Fruit fly (Drosophila melanogaster) whole organism, embryonic: ENCODE measurements around the gene Bili.
"Not testable (repeated sequence)": the region's sequence is repeated elsewhere in the genome, so short reads cannot be mapped to it uniquely, and the experiment has no call there.

Experiments used
- Ada2b ChIP-seq: fragments of 200-800 bp; sonication (Bioruptor generic); IDR thresholded peaks from 2 replicates; pipeline ENCODE4 v1.3.6; 2022; ENCODE audit warnings: missing biosample characterization, missing genetic modification characterization
- B-H2 ChIP-seq: fragments of 200-800 bp; sonication (Bioruptor generic); optimal IDR thresholded peaks from 2 replicates; lab custom pipeline; 2018; ENCODE audit warnings: missing biosample characterization, mild to moderate bottlenecking, missing genetic modification characterization
- BtbVII ChIP-seq: fragments of 200-800 bp; sonication (Bioruptor generic); optimal IDR thresholded peaks from 3 replicates; lab custom pipeline; 2017; ENCODE audit warnings: missing biosample characterization, mild to moderate bottlenecking, missing genetic modification characterization
- C15 ChIP-seq: fragments of 200-800 bp; sonication (Bioruptor generic); IDR thresholded peaks from 3 replicates; pipeline ENCODE4 v1.3.6; 2022; ENCODE audit warnings: missing biosample characterization, missing genetic modification characterization
- CG10959 ChIP-seq: fragments of 200-800 bp; sonication (Bioruptor generic); IDR thresholded peaks from 2 replicates; pipeline ENCODE4 v1.3.6; 2022; ENCODE audit warnings: missing biosample characterization, missing genetic modification characterization
- CG11247 ChIP-seq: fragments of 200-800 bp; sonication (Bioruptor generic); IDR thresholded peaks from 2 replicates; pipeline ENCODE4 v1.3.6; 2022; ENCODE audit warnings: missing biosample characterization, missing genetic modification characterization
- CG12659 ChIP-seq: fragments of 200-800 bp; sonication (Bioruptor generic); optimal IDR thresholded peaks from 3 replicates; lab custom pipeline; 2017; ENCODE audit warnings: mild to moderate bottlenecking, missing biosample characterization, missing genetic modification reagents, missing genetic modification characterization
- CG13287 ChIP-seq: fragments of 200-800 bp; sonication (Bioruptor generic); IDR thresholded peaks from 2 replicates; pipeline ENCODE4 v1.3.6; 2022; ENCODE audit warnings: missing biosample characterization, missing genetic modification characterization; ENCODE audit not compliant: partially characterized antibody
- CG13775 ChIP-seq: fragments of 200-800 bp; sonication (Bioruptor generic); optimal IDR thresholded peaks from 3 replicates; lab custom pipeline; 2017; ENCODE audit warnings: missing biosample characterization, mild to moderate bottlenecking, missing genetic modification characterization
- CG15479 ChIP-seq: fragments of 200-800 bp; sonication (Bioruptor generic); optimal IDR thresholded peaks from 3 replicates; lab custom pipeline; 2019; ENCODE audit warnings: missing biosample characterization, mild to moderate bottlenecking, missing genetic modification characterization, moderate library complexity
- CG17328 ChIP-seq: fragments of 200-800 bp; sonication (Bioruptor generic); IDR thresholded peaks from 2 replicates; pipeline ENCODE4 v1.3.6; 2022; ENCODE audit warnings: missing biosample characterization, missing genetic modification characterization
- CG17361 ChIP-seq: fragments of 200-800 bp; sonication (Bioruptor generic); IDR thresholded peaks from 3 replicates; pipeline ENCODE4 v1.3.6; 2022; ENCODE audit warnings: missing biosample characterization, missing genetic modification characterization
- CG17912 ChIP-seq: fragments of 200-800 bp; sonication (Bioruptor generic); optimal IDR thresholded peaks from 2 replicates; lab custom pipeline; 2018; ENCODE audit warnings: missing biosample characterization, mild to moderate bottlenecking, missing genetic modification characterization
- CG18599 ChIP-seq: fragments of 200-800 bp; sonication (Bioruptor generic); optimal IDR thresholded peaks from 3 replicates; lab custom pipeline; 2017; ENCODE audit warnings: missing biosample characterization, missing genetic modification characterization, mild to moderate bottlenecking, moderate library complexity, missing genetic modification reagents
- CG2875 ChIP-seq: fragments of 200-800 bp; sonication (Bioruptor generic); optimal IDR thresholded peaks from 2 replicates; lab custom pipeline; 2017; ENCODE audit warnings: missing biosample characterization, mild to moderate bottlenecking, missing genetic modification characterization, missing genetic modification reagents
- CG30431 ChIP-seq: fragments of 200-800 bp; sonication (Bioruptor generic); optimal IDR thresholded peaks from 2 replicates; lab custom pipeline; 2017; ENCODE audit warnings: missing biosample characterization, missing genetic modification characterization
- CG33213 ChIP-seq: fragments of 200-800 bp; sonication (Bioruptor generic); optimal IDR thresholded peaks from 3 replicates; lab custom pipeline; 2016; ENCODE audit warnings: missing biosample characterization, missing genetic modification characterization
- CG3407 ChIP-seq: fragments of 200-800 bp; sonication (Bioruptor generic); optimal IDR thresholded peaks from 2 replicates; lab custom pipeline; 2018; ENCODE audit warnings: missing biosample characterization, mild to moderate bottlenecking, missing genetic modification characterization
- CG34224 ChIP-seq: fragments of 200-800 bp; sonication (Bioruptor generic); IDR thresholded peaks from 3 replicates; pipeline ENCODE4 v1.3.6; 2022; ENCODE audit warnings: missing biosample characterization, missing genetic modification characterization; ENCODE audit not compliant: partially characterized antibody
- CG34376 ChIP-seq: fragments of 200-800 bp; sonication (Bioruptor generic); optimal IDR thresholded peaks from 2 replicates; lab custom pipeline; 2018; ENCODE audit warnings: missing biosample characterization, mild to moderate bottlenecking, missing genetic modification characterization
- CG34422 ChIP-seq: fragments of 200-800 bp; sonication (Bioruptor generic); IDR thresholded peaks from 3 replicates; pipeline ENCODE4 v1.3.6; 2022; ENCODE audit warnings: missing biosample characterization, missing genetic modification characterization
- CG5245 ChIP-seq: fragments of 200-800 bp; sonication (Bioruptor generic); optimal IDR thresholded peaks from 3 replicates; lab custom pipeline; 2016; ENCODE audit warnings: missing biosample characterization, missing genetic modification characterization
- CG5953 ChIP-seq: fragments of 200-800 bp; sonication (Bioruptor generic); IDR thresholded peaks from 2 replicates; pipeline ENCODE4 v1.3.6; 2022; ENCODE audit warnings: missing biosample characterization, missing genetic modification characterization
- CG7839 ChIP-seq: fragments of 200-800 bp; sonication (Bioruptor generic); optimal IDR thresholded peaks from 3 replicates; lab custom pipeline; 2018; ENCODE audit warnings: missing biosample characterization, mild to moderate bottlenecking, missing genetic modification characterization, moderate library complexity
- CG9817 ChIP-seq: fragments of 200-800 bp; sonication (Bioruptor generic); optimal IDR thresholded peaks from 2 replicates; lab custom pipeline; 2018; ENCODE audit warnings: missing biosample characterization, mild to moderate bottlenecking, missing genetic modification characterization, moderate library complexity
- Dll ChIP-seq: fragments of 200-800 bp; sonication (Bioruptor generic); IDR thresholded peaks from 4 replicates; pipeline ENCODE4 v1.3.6; 2022; ENCODE audit warnings: missing biosample characterization, missing genetic modification characterization; ENCODE audit not compliant: partially characterized antibody
- Ets97D ChIP-seq: fragments of 200-800 bp; sonication (Bioruptor generic); optimal IDR thresholded peaks from 3 replicates; lab custom pipeline; 2016; ENCODE audit warnings: missing biosample characterization, missing genetic modification characterization
- Hsf ChIP-seq: fragments of 200-800 bp; sonication (Bioruptor generic); optimal IDR thresholded peaks from 3 replicates; lab custom pipeline; 2016; ENCODE audit warnings: missing biosample characterization, missing genetic modification characterization
- Jarid2 ChIP-seq: fragments of 200-800 bp; sonication (Bioruptor generic); optimal IDR thresholded peaks from 3 replicates; lab custom pipeline; 2017; ENCODE audit warnings: mild to moderate bottlenecking, missing biosample characterization, missing genetic modification reagents, missing genetic modification characterization
- MBD-R2 ChIP-seq: fragments of 200-800 bp; sonication (Bioruptor generic); IDR thresholded peaks from 2 replicates; pipeline ENCODE4 v1.3.6; 2022; ENCODE audit warnings: missing biosample characterization, missing genetic modification characterization
- MESR4 ChIP-seq: fragments of 200-800 bp; sonication (Bioruptor generic); optimal IDR thresholded peaks from 2 replicates; lab custom pipeline; 2018; ENCODE audit warnings: missing biosample characterization, mild to moderate bottlenecking, missing genetic modification characterization, moderate library complexity
- Meics ChIP-seq: fragments of 200-800 bp; sonication (Bioruptor generic); optimal IDR thresholded peaks from 2 replicates; lab custom pipeline; 2017; ENCODE audit warnings: missing biosample characterization, mild to moderate bottlenecking, missing genetic modification characterization
- Opbp ChIP-seq: fragments of 200-800 bp; sonication (Bioruptor generic); IDR thresholded peaks from 3 replicates; pipeline ENCODE4 v1.3.6; 2022; ENCODE audit warnings: missing biosample characterization, missing genetic modification characterization; ENCODE audit not compliant: partially characterized antibody
- Vsx1 ChIP-seq: fragments of 200-800 bp; sonication (Bioruptor generic); optimal IDR thresholded peaks from 2 replicates; lab custom pipeline; 2017; ENCODE audit warnings: missing biosample characterization, mild to moderate bottlenecking, missing genetic modification characterization, missing genetic modification reagents
- cas ChIP-seq: fragments of 200-800 bp; sonication (Bioruptor generic); IDR thresholded peaks from 2 replicates; pipeline ENCODE4 v1.3.6; 2022; ENCODE audit warnings: missing biosample characterization, missing genetic modification characterization
- dysf ChIP-seq: fragments of 200-800 bp; sonication (Bioruptor generic); IDR thresholded peaks from 3 replicates; pipeline ENCODE4 v1.3.6; 2022; ENCODE audit warnings: missing biosample characterization, missing genetic modification characterization
- gsb ChIP-seq: fragments of 200-800 bp; sonication (Bioruptor generic); IDR thresholded peaks from 2 replicates; pipeline ENCODE4 v1.3.6; 2022; ENCODE audit warnings: missing biosample characterization, missing genetic modification characterization
- klu ChIP-seq: fragments of 200-800 bp; sonication (Bioruptor generic); IDR thresholded peaks from 2 replicates; pipeline ENCODE4 v1.3.6; 2022; ENCODE audit warnings: missing biosample characterization, missing genetic modification characterization
- lmd ChIP-seq: fragments of 200-800 bp; sonication (Bioruptor generic); IDR thresholded peaks from 2 replicates; pipeline ENCODE4 v1.3.6; 2022; ENCODE audit warnings: missing biosample characterization, missing genetic modification characterization
- lov ChIP-seq, 2 experiments: fragments of 200-800 bp in 1 of 2; fragments of >200 bp in 1 of 2; sonication (Bioruptor generic) in 1 of 2; IDR thresholded peaks in 1 of 2; optimal IDR thresholded peaks in 1 of 2; 2 replicates in 1 of 2; 3 replicates in 1 of 2; pipeline versions ENCODE4 v1.3.6 to Lab custom; 2017 to 2022; ENCODE audit warnings: missing biosample characterization in 1 of 2, missing genetic modification characterization in 1 of 2
- nerfin-2 ChIP-seq: fragments of 200-800 bp; sonication (Bioruptor generic); IDR thresholded peaks from 2 replicates; pipeline ENCODE4 v1.3.6; 2022; ENCODE audit warnings: missing biosample characterization, missing genetic modification characterization; ENCODE audit not compliant: partially characterized antibody
- odd ChIP-seq: fragments of 200-800 bp; sonication (Bioruptor generic); optimal IDR thresholded peaks from 2 replicates; lab custom pipeline; 2017; ENCODE audit warnings: missing biosample characterization, mild to moderate bottlenecking, missing genetic modification characterization
- otp ChIP-seq: fragments of 200-800 bp; sonication (Bioruptor generic); IDR thresholded peaks from 3 replicates; pipeline ENCODE4, ENCODE4 v1.3.6; 2022; ENCODE audit warnings: missing biosample characterization, missing genetic modification characterization
- p53 ChIP-seq: fragments of 200-800 bp; sonication (Bioruptor generic); optimal IDR thresholded peaks from 2 replicates; lab custom pipeline; 2016; ENCODE audit warnings: missing biosample characterization, missing genetic modification characterization
- schlank ChIP-seq: fragments of 200-800 bp; sonication (Bioruptor generic); optimal IDR thresholded peaks from 2 replicates; lab custom pipeline; 2018; ENCODE audit warnings: missing biosample characterization, mild to moderate bottlenecking, missing genetic modification characterization
- sens-2 ChIP-seq: fragments of 200-800 bp; sonication (Bioruptor generic); IDR thresholded peaks from 2 replicates; pipeline ENCODE4 v1.3.6; 2022; ENCODE audit warnings: missing biosample characterization, missing genetic modification characterization
- z ChIP-seq: fragments of 200-800 bp; sonication (Bioruptor generic); IDR thresholded peaks from 3 replicates; pipeline ENCODE4 v1.3.6; 2022; ENCODE audit warnings: missing biosample characterization, missing genetic modification characterization
- zfh2 ChIP-seq: fragments of 200-800 bp; sonication (Bioruptor generic); optimal IDR thresholded peaks from 2 replicates; lab custom pipeline; 2016; ENCODE audit warnings: missing biosample characterization, missing genetic modification characterization

Bili gene

dm6 chr3R:25123262-25123661 is 7.8 kb upstream of the Bili start, which contains the start of gene vig2 (continued):
- TF ChIP-seq CG33213 (GFP tag; lab: Kevin White, UChicago) (peak; percentile 29), lov (GFP tag; IDR thresholded peaks at IDR 0.05; lab: Robert Waterston, UW) (peak; percentile 90; the same call in 2 of the 3 replicates), lmd (GFP tag; lab: Robert Waterston, UW) (peak; percentile 71; the same call in 1 of the 2 replicates), CG13287 (peak; percentile 72), CG34224 (GFP tag; lab: Robert Waterston, UW) (peak; percentile 64; the same call in 2 of the 3 replicates), CG17912 (GFP tag; lab: Kevin White, UChicago) (peak; percentile 40), z (GFP tag; lab: Robert Waterston, UW) (0 out of 3 replicates have a peak, but pooled peaks have one; percentile 33), gsb (GFP tag; lab: Robert Waterston, UW) (peak; percentile 49; the same call in 1 of the 2 replicates), klu (GFP tag; lab: Robert Waterston, UW) (0 out of 2 replicates have a peak, but pooled peaks have one; percentile 38), CG34422 (GFP tag; lab: Robert Waterston, UW) (peak; percentile 82), Opbp (peak; percentile 95), sens-2 (GFP tag; lab: Robert Waterston, UW) (peak; percentile 79; the same call in 1 of the 2 replicates), CG5245 (GFP tag; lab: Kevin White, UChicago) (peak; percentile 32), Dll (GFP tag; lab: Robert Waterston, UW) (peak; percentile 81), CG2875 (GFP tag; lab: Kevin White, UChicago) (peak; percentile 33), MESR4 (GFP tag; lab: Kevin White, UChicago) (peak; percentile 72), MBD-R2 (GFP tag; lab: Robert Waterston, UW) (peak; percentile 58), schlank (tag; lab: Kevin White, UChicago) (peak; percentile 46), Vsx1 (GFP tag; lab: Kevin White, UChicago) (peak; percentile 43), CG18599 (GFP tag; lab: Kevin White, UChicago) (peak; percentile 38), CG10959 (GFP tag; lab: Robert Waterston, UW) (peak; percentile 47; the same call in 1 of the 2 replicates), CG15479 (GFP tag; lab: Kevin White, UChicago) (peak; percentile 46), dysf (GFP tag; lab: Robert Waterston, UW) (peak; percentile 71; the same call in 2 of the 3 replicates), Hsf (GFP tag; lab: Kevin White, UChicago) (peak; percentile 12), Jarid2 (GFP tag; lab: Kevin White, UChicago) (peak; percentile 23), BtbVII (GFP tag; lab: Kevin White, UChicago) (peak; percentile 3), zfh2 (peak; percentile 10), CG34376 (GFP tag; lab: Kevin White, UChicago) (peak; percentile 57), Meics (GFP tag; lab: Kevin White, UChicago) (peak; percentile 74), odd (GFP tag; lab: Kevin White, UChicago) (peak; percentile 18), CG17328 (peak; percentile 84), CG13775 (GFP tag; lab: Kevin White, UChicago) (peak; percentile 76), otp (peak; percentile 87), CG5953 (peak; percentile 81), CG3407 (GFP tag; lab: Kevin White, UChicago) (peak; percentile 12), CG17361 (peak; percentile 67; the same call in 2 of the 3 replicates), nerfin-2 (GFP tag; lab: Robert Waterston, UW) (peak; percentile 80), C15 (GFP tag; lab: Robert Waterston, UW) (0 out of 3 replicates have a peak, but pooled peaks have one; percentile 63), Ets97D (GFP tag; lab: Kevin White, UChicago) (peak; percentile 98), CG12659 (GFP tag; lab: Kevin White, UChicago) (peak; percentile 44), Ada2b (GFP tag; lab: Robert Waterston, UW) (peak; percentile 29; the same call in 1 of the 2 replicates), CG30431 (GFP tag; lab: Kevin White, UChicago) (peak; percentile 39), CG9817 (tag; lab: Kevin White, UChicago) (peak; percentile 44), B-H2 (peak; percentile 3), CG11247 (GFP tag; lab: Robert Waterston, UW) (peak; percentile 81), cas (0 out of 2 replicates have a peak, but pooled peaks have one; percentile 6), p53 (GFP tag; lab: Kevin White, UChicago) (peak; percentile 35), CG7839 (tag; lab: Kevin White, UChicago) (peak; percentile 35)
- TF ChIP-seq lov (optimal IDR thresholded peaks at IDR 0.05; lab: Kevin White, UChicago): not testable (repeated sequence)
